In genomic region chr3L:18786427-18787104, dm6 we compare ENCODE assay signal across 1 fruit fly cellular context.
TF ChIP-seq lines count a peak whose summit lies in the region.

No protein-coding gene starts in this region.

TF ChIP-seq in whole organism, embryonic, 481 proteins besides CTCF, POLR2A, EP300 and RAD21 (continued from another document and continues in another):
- TF ChIP-seq CG11723 (GFP tag; optimal IDR thresholded peaks at IDR 0.05; lab: Kevin White, UChicago) (peak; percentile 21), nerfin-1 (tag; optimal IDR thresholded peaks at IDR 0.05; lab: Kevin White, UChicago) (peak; percentile 49), Lim3 (GFP tag; IDR thresholded peaks at IDR 0.05; lab: Robert Waterston, UW) (no peak), CG3281 (GFP tag; optimal IDR thresholded peaks at IDR 0.05; lab: Kevin White, UChicago) (peak; percentile 72), dan (GFP tag; IDR thresholded peaks at IDR 0.05; lab: Robert Waterston, UW) (no peak), mam (GFP tag; optimal IDR thresholded peaks at IDR 0.05; lab: Kevin White, UChicago) (peak; percentile 37), Hr3 (GFP tag; optimal IDR thresholded peaks at IDR 0.05; lab: Kevin White, UChicago) (peak; percentile 5), cwo (GFP tag; optimal IDR thresholded peaks at IDR 0.05; lab: Kevin White, UChicago) (peak; percentile 43), pho (GFP tag; optimal IDR thresholded peaks at IDR 0.05; lab: Kevin White, UChicago) (peak; percentile 29), CG10654 (GFP tag; optimal IDR thresholded peaks at IDR 0.05; lab: Kevin White, UChicago) (peak; percentile 27), Opbp (GFP tag; IDR thresholded peaks at IDR 0.05; lab: Robert Waterston, UW; ENCODE audit: partially characterized antibody) (no peak; the same call in 2 of the 3 replicates), CG4617 (GFP tag; optimal IDR thresholded peaks at IDR 0.05; lab: Kevin White, UChicago; ENCODE audit: borderline replicate concordance) (no peak), Sry-δ (GFP tag; optimal IDR thresholded peaks at IDR 0.05; lab: Kevin White, UChicago) (no peak), Atf-2 (GFP tag; optimal IDR thresholded peaks at IDR 0.05; lab: Kevin White, UChicago) (no peak), chn (GFP tag; optimal IDR thresholded peaks at IDR 0.05; lab: Kevin White, UChicago) (no peak), TFAM (GFP tag; optimal IDR thresholded peaks at IDR 0.05; lab: Kevin White, UChicago) (no peak), CG4707 (GFP tag; optimal IDR thresholded peaks at IDR 0.05; lab: Kevin White, UChicago) (no peak), emc (GFP tag; optimal IDR thresholded peaks at IDR 0.05; lab: Kevin White, UChicago) (peak; percentile 7), sr (GFP tag; IDR thresholded peaks at IDR 0.05; lab: Robert Waterston, UW) (peak; percentile 40; the same call in 1 of the 3 replicates), grau (tag; optimal IDR thresholded peaks at IDR 0.05; lab: Kevin White, UChicago) (peak; percentile 79), pum (GFP tag; optimal IDR thresholded peaks at IDR 0.05; lab: Kevin White, UChicago) (peak; percentile 22), Ravus (GFP tag; IDR thresholded peaks at IDR 0.05; lab: Robert Waterston, UW) (0 out of 2 replicates have a peak, but pooled peaks have one; percentile 4), NC2α (GFP tag; optimal IDR thresholded peaks at IDR 0.05; lab: Kevin White, UChicago) (no peak), CG14710 (tag; optimal IDR thresholded peaks at IDR 0.05; lab: Kevin White, UChicago) (no peak), CG8388 (GFP tag; optimal IDR thresholded peaks at IDR 0.05; lab: Kevin White, UChicago) (peak; percentile 28), CG43689 (GFP tag; IDR thresholded peaks at IDR 0.05; lab: Robert Waterston, UW) (0 out of 2 replicates have a peak, but pooled peaks have one; percentile 51), NC2β (GFP tag; optimal IDR thresholded peaks at IDR 0.05; lab: Kevin White, UChicago) (no peak), B-H1 (GFP tag; IDR thresholded peaks at IDR 0.05; lab: Robert Waterston, UW) (0 out of 3 replicates have a peak, but pooled peaks have one; percentile 22), CG18619 (GFP tag; optimal IDR thresholded peaks at IDR 0.05; lab: Kevin White, UChicago) (peak; percentile 65), bbx (GFP tag; IDR thresholded peaks at IDR 0.05; lab: Robert Waterston, UW; ENCODE audit: partially characterized antibody) (no peak), gt (GFP tag; IDR thresholded peaks at IDR 0.05; lab: Robert Waterston, UW) (no peak), otp (GFP tag; IDR thresholded peaks at IDR 0.05; lab: Robert Waterston, UW) (0 out of 3 replicates have a peak, but pooled peaks have one; percentile 37), da (GFP tag; optimal IDR thresholded peaks at IDR 0.05; lab: Kevin White, UChicago) (no peak), Xrp1 (GFP tag; IDR thresholded peaks at IDR 0.05; lab: Robert Waterston, UW) (no peak), Blimp-1 (GFP tag; optimal IDR thresholded peaks at IDR 0.05; lab: Kevin White, UChicago) (peak; percentile 53), CG1647 (GFP tag; optimal IDR thresholded peaks at IDR 0.05; lab: Kevin White, UChicago) (no peak), CG5245 (GFP tag; optimal IDR thresholded peaks at IDR 0.05; lab: Kevin White, UChicago) (no peak), cg (GFP tag; optimal IDR thresholded peaks at IDR 0.05; lab: Kevin White, UChicago) (peak; percentile 45), HLH3B (GFP tag; IDR thresholded peaks at IDR 0.05; lab: Robert Waterston, UW) (peak; percentile 29), Drgx (GFP tag; IDR thresholded peaks at IDR 0.05; lab: Robert Waterston, UW) (no peak; the same call in none of the 2 replicates), Lhr (GFP tag; optimal IDR thresholded peaks at IDR 0.05; lab: Kevin White, UChicago) (no peak), Hr39 (optimal IDR thresholded peaks at IDR 0.05; lab: Kevin White, UChicago) (no peak), ind (GFP tag; optimal IDR thresholded peaks at IDR 0.05; lab: Kevin White, UChicago) (peak; percentile 59), Ada2b (GFP tag; IDR thresholded peaks at IDR 0.05; lab: Robert Waterston, UW) (peak; percentile 54; the same call in 1 of the 2 replicates), CG17385 (GFP tag; optimal IDR thresholded peaks at IDR 0.05; lab: Kevin White, UChicago) (peak; percentile 70), CG15011 (GFP tag; optimal IDR thresholded peaks at IDR 0.05; lab: Kevin White, UChicago) (peak; percentile 73), luna (GFP tag; optimal IDR thresholded peaks at IDR 0.05; lab: Kevin White, UChicago) (no peak), tin (GFP tag; optimal IDR thresholded peaks at IDR 0.05; lab: Kevin White, UChicago) (no peak), E2f1 (GFP tag; IDR thresholded peaks at IDR 0.05; lab: Robert Waterston, UW) (peak; percentile 58), ato (GFP tag; IDR thresholded peaks at IDR 0.05; lab: Robert Waterston, UW; ENCODE audit: partially characterized antibody) (no peak), caup (GFP tag; optimal IDR thresholded peaks at IDR 0.05; lab: Kevin White, UChicago; ENCODE audit: severe bottlenecking) (peak; percentile 32), CG8478 (optimal IDR thresholded peaks at IDR 0.05; lab: Kevin White, UChicago) (no peak), sob (GFP tag; IDR thresholded peaks at IDR 0.05; lab: Robert Waterston, UW) (peak; percentile 12; the same call in 1 of the 2 replicates), CG9215 (GFP tag; IDR thresholded peaks at IDR 0.05; lab: Robert Waterston, UW) (peak; percentile 20; the same call in 1 of the 2 replicates), Elba2 (GFP tag; optimal IDR thresholded peaks at IDR 0.05; lab: Kevin White, UChicago) (no peak), CrebB (tag; optimal IDR thresholded peaks at IDR 0.05; lab: Kevin White, UChicago) (peak; percentile 10), BEAF-32 (GFP tag; optimal IDR thresholded peaks at IDR 0.05; lab: Kevin White, UChicago) (no peak), MTF-1 (GFP tag; optimal IDR thresholded peaks at IDR 0.05; lab: Kevin White, UChicago; ENCODE audit: borderline replicate concordance) (no peak), dimm (GFP tag; IDR thresholded peaks at IDR 0.05; lab: Robert Waterston, UW) (no peak), Fer2 (tag; optimal IDR thresholded peaks at IDR 0.05; lab: Kevin White, UChicago) (no peak), CG10209 (GFP tag; optimal IDR thresholded peaks at IDR 0.05; lab: Kevin White, UChicago) (peak; percentile 60), inv (GFP tag; IDR thresholded peaks at IDR 0.05; lab: Robert Waterston, UW; ENCODE audit: partially characterized antibody) (no peak), vfl (GFP tag; optimal IDR thresholded peaks at IDR 0.05; lab: Kevin White, UChicago) (peak; percentile 8), CG7372 (GFP tag; IDR thresholded peaks at IDR 0.05; lab: Robert Waterston, UW) (no peak), HHEX (GFP tag; optimal IDR thresholded peaks at IDR 0.05; lab: Kevin White, UChicago) (peak; percentile 12), insv (GFP tag; optimal IDR thresholded peaks at IDR 0.05; lab: Kevin White, UChicago) (no peak), Camta (GFP tag; optimal IDR thresholded peaks at IDR 0.05; lab: Kevin White, UChicago) (peak; percentile 14), Hand (GFP tag; optimal IDR thresholded peaks at IDR 0.05; lab: Kevin White, UChicago) (no peak), CG10267 (tag; optimal IDR thresholded peaks at IDR 0.05; lab: Kevin White, UChicago) (peak; percentile 46), h (optimal IDR thresholded peaks at IDR 0.05; lab: Kevin White, UChicago) (no peak), CG5180 (GFP tag; optimal IDR thresholded peaks at IDR 0.05; lab: Kevin White, UChicago) (peak; percentile 59), gem (tag; optimal IDR thresholded peaks at IDR 0.05; lab: Kevin White, UChicago) (peak; percentile 87), br (optimal IDR thresholded peaks at IDR 0.05; lab: Kevin White, UChicago) (no peak), pita (GFP tag; optimal IDR thresholded peaks at IDR 0.05; lab: Kevin White, UChicago) (no peak), H15 (GFP tag; IDR thresholded peaks at IDR 0.05; lab: Robert Waterston, UW) (0 out of 3 replicates have a peak, but pooled peaks have one; percentile 36), CG2889 (GFP tag; IDR thresholded peaks at IDR 0.05; lab: Robert Waterston, UW) (no peak), Aef1 (GFP tag; IDR thresholded peaks at IDR 0.05; lab: Robert Waterston, UW) (peak; percentile 25; the same call in 1 of the 3 replicates), Gsc (GFP tag; IDR thresholded peaks at IDR 0.05; lab: Robert Waterston, UW) (no peak), Stat92E (GFP tag; optimal IDR thresholded peaks at IDR 0.05; lab: Kevin White, UChicago) (no peak), CG3163 (GFP tag; optimal IDR thresholded peaks at IDR 0.05; lab: Kevin White, UChicago) (no peak), sim (GFP tag; IDR thresholded peaks at IDR 0.05; lab: Robert Waterston, UW) (no peak; the same call in 1 of the 2 replicates), nom (GFP tag; optimal IDR thresholded peaks at IDR 0.05; lab: Kevin White, UChicago) (no peak), knrl (GFP tag; IDR thresholded peaks at IDR 0.05; lab: Robert Waterston, UW; ENCODE audit: partially characterized antibody) (no peak), crol (GFP tag; IDR thresholded peaks at IDR 0.05; lab: Robert Waterston, UW) (peak; percentile 97), CG18011 (GFP tag; optimal IDR thresholded peaks at IDR 0.05; lab: Kevin White, UChicago) (peak; percentile 37), fd3F (GFP tag; optimal IDR thresholded peaks at IDR 0.05; lab: Kevin White, UChicago) (peak; percentile 63), zen (tag; optimal IDR thresholded peaks at IDR 0.05; lab: Kevin White, UChicago) (peak; percentile 11), jing (GFP tag; optimal IDR thresholded peaks at IDR 0.05; lab: Kevin White, UChicago) (no peak), eve (GFP tag; optimal IDR thresholded peaks at IDR 0.05; lab: Kevin White, UChicago) (peak in 1 of 2 experiments; percentile 19), Six4 (GFP tag; optimal IDR thresholded peaks at IDR 0.05; lab: Kevin White, UChicago) (peak; percentile 9), unpg (GFP tag; optimal IDR thresholded peaks at IDR 0.05; lab: Kevin White, UChicago) (peak; percentile 67), CG17568 (GFP tag; optimal IDR thresholded peaks at IDR 0.05; lab: Kevin White, UChicago) (peak; percentile 13), Mes4 (GFP tag; optimal IDR thresholded peaks at IDR 0.05; lab: Kevin White, UChicago) (no peak), aop (GFP tag; IDR thresholded peaks at IDR 0.05; lab: Robert Waterston, UW) (no peak), hth (optimal IDR thresholded peaks at IDR 0.05; lab: Kevin White, UChicago) (no peak), CG11696 (GFP tag; IDR thresholded peaks at IDR 0.05; lab: Robert Waterston, UW) (peak; percentile 46; the same call in 1 of the 2 replicates), CG2712 (tag; optimal IDR thresholded peaks at IDR 0.05; lab: Kevin White, UChicago) (peak; percentile 63), CG16863 (GFP tag; optimal IDR thresholded peaks at IDR 0.05; lab: Kevin White, UChicago) (no peak), CG30431 (GFP tag; optimal IDR thresholded peaks at IDR 0.05; lab: Kevin White, UChicago) (no peak), CG13424 (tag; optimal IDR thresholded peaks at IDR 0.05; lab: Kevin White, UChicago) (peak; percentile 83), CG8281 (tag; optimal IDR thresholded peaks at IDR 0.05; lab: Kevin White, UChicago) (no peak), CG4820 (GFP tag; optimal IDR thresholded peaks at IDR 0.05; lab: Kevin White, UChicago) (peak; percentile 56), CG2875 (GFP tag; optimal IDR thresholded peaks at IDR 0.05; lab: Kevin White, UChicago) (peak; percentile 5), Nf-YA (GFP tag; IDR thresholded peaks at IDR 0.05; lab: Robert Waterston, UW) (peak; percentile 15; the same call in 1 of the 2 replicates), ranshi (GFP tag; IDR thresholded peaks at IDR 0.05; lab: Robert Waterston, UW) (no peak), B-H2 (GFP tag; optimal IDR thresholded peaks at IDR 0.05; lab: Kevin White, UChicago) (peak; percentile 52), zfh2 (GFP tag; optimal IDR thresholded peaks at IDR 0.05; lab: Kevin White, UChicago) (peak; percentile 9), org-1 (GFP tag; optimal IDR thresholded peaks at IDR 0.05; lab: Kevin White, UChicago) (peak; percentile 62), CG7556 (GFP tag; optimal IDR thresholded peaks at IDR 0.05; lab: Kevin White, UChicago) (peak; percentile 77), Dp (GFP tag; optimal IDR thresholded peaks at IDR 0.05; lab: Kevin White, UChicago) (peak; percentile 19), mld (GFP tag; IDR thresholded peaks at IDR 0.05; lab: Robert Waterston, UW; ENCODE audit: partially characterized antibody) (no peak), disco-r (GFP tag; optimal IDR thresholded peaks at IDR 0.05; lab: Kevin White, UChicago) (no peak), CG10147 (GFP tag; optimal IDR thresholded peaks at IDR 0.05; lab: Kevin White, UChicago) (peak; percentile 73), Dip3 (GFP tag; optimal IDR thresholded peaks at IDR 0.05; lab: Kevin White, UChicago) (no peak), tll (GFP tag; optimal IDR thresholded peaks at IDR 0.05; lab: Kevin White, UChicago) (no peak), p53 (GFP tag; optimal IDR thresholded peaks at IDR 0.05; lab: Kevin White, UChicago) (no peak), CG18764 (GFP tag; optimal IDR thresholded peaks at IDR 0.05; lab: Kevin White, UChicago) (no peak), ab (GFP tag; optimal IDR thresholded peaks at IDR 0.05; lab: Kevin White, UChicago) (no peak), CG11504 (tag; optimal IDR thresholded peaks at IDR 0.05; lab: Kevin White, UChicago) (peak; percentile 89), CG18599 (GFP tag; optimal IDR thresholded peaks at IDR 0.05; lab: Kevin White, UChicago) (peak; percentile 67), Side (GFP tag; optimal IDR thresholded peaks at IDR 0.05; lab: Kevin White, UChicago) (no peak), CG14014 (GFP tag; IDR thresholded peaks at IDR 0.05; lab: Robert Waterston, UW) (no peak), CG3995 (GFP tag; optimal IDR thresholded peaks at IDR 0.05; lab: Kevin White, UChicago) (no peak), Sox102F (GFP tag; optimal IDR thresholded peaks at IDR 0.05; lab: Kevin White, UChicago) (peak; percentile 86), CG6683 (GFP tag; optimal IDR thresholded peaks at IDR 0.05; lab: Kevin White, UChicago) (no peak), sens (GFP tag; lab: Kevin White, UChicago) (peak; percentile 85), CG9727 (GFP tag; optimal IDR thresholded peaks at IDR 0.05; lab: Kevin White, UChicago) (peak; percentile 49), stc (GFP tag; IDR thresholded peaks at IDR 0.05; lab: Robert Waterston, UW) (peak; percentile 53), CG11560 (tag; IDR thresholded peaks at IDR 0.05; lab: Robert Waterston, UW) (no peak), Doc3 (GFP tag; IDR thresholded peaks at IDR 0.05; lab: Robert Waterston, UW; ENCODE audit: partially characterized antibody) (no peak), pb (GFP tag; optimal IDR thresholded peaks at IDR 0.05; lab: Kevin White, UChicago) (no peak), Fer3 (tag; optimal IDR thresholded peaks at IDR 0.05; lab: Kevin White, UChicago) (peak; percentile 66)
